Worm (Caenorhabditis elegans) whole organism, early embryonic: ENCODE data around the gene moa-1.

Experiments used
- B0310.2 ChIP-seq: sonication (generic microtip); optimal IDR thresholded peaks from 2 replicates; lab custom pipeline; 2016; ENCODE audit warnings: mild to moderate bottlenecking, missing genetic modification characterization, missing compliant biosample characterization
- F13C5.2 ChIP-seq: sonication (generic microtip); optimal IDR thresholded peaks from 2 replicates; lab custom pipeline; 2017; ENCODE audit warnings: mild to moderate bottlenecking, missing genetic modification characterization, inconsistent platforms, missing compliant biosample characterization
- ama-1 ChIP-seq: fragments of 150-350 bp; optimal IDR thresholded peaks from 2 replicates; lab custom pipeline; 2014
- ceh-36 ChIP-seq: sonication (generic microtip); optimal IDR thresholded peaks from 2 replicates; lab custom pipeline; 2016; ENCODE audit warnings: missing genetic modification characterization, inconsistent platforms, missing compliant biosample characterization
- hmbx-1 ChIP-seq: sonication (generic microtip); optimal IDR thresholded peaks from 2 replicates; lab custom pipeline; 2016; ENCODE audit warnings: mild to moderate bottlenecking, missing genetic modification characterization, missing compliant biosample characterization
- sea-1 ChIP-seq: fragments of 200-800 bp; sonication (Bioruptor generic); conservative IDR thresholded peaks from 2 replicates; pipeline ENCODE4 v1.3.6; 2022; ENCODE audit warnings: missing genetic modification characterization, missing compliant biosample characterization
- tbx-11 ChIP-seq: fragments of 200-800 bp; sonication (Bioruptor generic); IDR thresholded peaks from 2 replicates; pipeline ENCODE4 v1.3.6; 2022; ENCODE audit warnings: missing genetic modification characterization, missing compliant biosample characterization

ce11 chrIII:2005729-2006128 lies 36.0 kb upstream of the moa-1 start, which contains the start of gene Y39A3B.1:
- no peak for TF ChIP-seq hmbx-1 (tag; lab: Kevin White, UChicago)
- TF ChIP-seq ama-1 (lab: Kevin White, UChicago) = no peak
- no peak for TF ChIP-seq F13C5.2 (tag; lab: Kevin White, UChicago)
- TF ChIP-seq B0310.2 (tag; lab: Kevin White, UChicago) = no peak
- no peak for TF ChIP-seq sea-1 (GFP tag; lab: Robert Waterston, UW)
- no peak for TF ChIP-seq ceh-36 (tag; lab: Kevin White, UChicago)
- no peak for TF ChIP-seq tbx-11 (GFP tag; lab: Robert Waterston, UW)
